Fruit fly (Drosophila melanogaster) whole organism, embryonic: ENCODE results near the gene Atg8b.

Source experiments
- CG1647 ChIP-seq: fragments of 200-800 bp; sonication (Bioruptor generic); optimal IDR thresholded peaks from 3 replicates; lab custom pipeline; 2016; ENCODE audit warnings: missing biosample characterization, missing genetic modification characterization
- CG2202 ChIP-seq: fragments of 200-800 bp; sonication (Bioruptor generic); optimal IDR thresholded peaks from 2 replicates; lab custom pipeline; 2018; ENCODE audit warnings: missing biosample characterization, mild to moderate bottlenecking, missing genetic modification characterization
- CG3281 ChIP-seq: fragments of 200-800 bp; sonication (Bioruptor generic); optimal IDR thresholded peaks from 3 replicates; lab custom pipeline; 2017; ENCODE audit warnings: missing biosample characterization, mild to moderate bottlenecking, missing genetic modification characterization
- CrebB ChIP-seq: fragments of 200-800 bp; sonication (Bioruptor generic); optimal IDR thresholded peaks from 3 replicates; lab custom pipeline; 2018; ENCODE audit warnings: missing biosample characterization, mild to moderate bottlenecking, missing genetic modification characterization
- D ChIP-seq, 2 experiments: fragments of 200-800 bp in 1 of 2; fragments of >200 bp in 1 of 2; sonication (Bioruptor generic) in 1 of 2; optimal IDR thresholded peaks; 2 replicates in 1 of 2; 3 replicates in 1 of 2; lab custom pipeline; 2017; ENCODE audit warnings: mild to moderate bottlenecking in 1 of 2, missing biosample characterization in 1 of 2, missing genetic modification characterization in 1 of 2, missing genetic modification reagents in 1 of 2

DNA sequence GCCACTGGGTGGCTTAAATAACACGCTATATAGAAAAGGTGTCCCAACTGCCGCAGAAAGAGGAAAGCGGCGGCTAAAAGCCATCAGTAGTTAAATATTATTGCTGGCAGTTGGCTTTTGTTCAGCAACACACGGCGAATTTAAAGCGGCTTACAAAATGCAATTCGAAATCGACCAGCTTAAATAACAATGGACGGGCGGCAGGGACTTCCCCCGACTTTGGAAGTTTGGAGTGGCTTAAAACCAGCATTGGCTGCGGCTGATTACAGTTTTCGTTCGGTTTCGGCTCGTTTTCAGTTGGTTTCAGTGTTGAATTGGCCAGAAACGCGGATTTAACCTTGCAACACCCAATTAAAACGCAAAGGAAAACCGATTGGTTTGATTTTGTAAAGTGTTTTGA lies 19.7 kb downstream of the Atg8b start:
- no peak for TF ChIP-seq CrebB (tag; lab: Kevin White, UChicago)
- no peak for TF ChIP-seq D (optimal IDR thresholded peaks at IDR 0.05; lab: Kevin White, UChicago)
- TF ChIP-seq D (GFP tag; optimal IDR thresholded peaks at IDR 0.05; lab: Kevin White, UChicago) = no peak
- no peak for TF ChIP-seq CG2202 (tag; lab: Kevin White, UChicago)
- no peak for TF ChIP-seq CG1647 (GFP tag; lab: Kevin White, UChicago)
- TF ChIP-seq CG3281 (GFP tag; lab: Kevin White, UChicago) = no peak
